Fruit fly (Drosophila melanogaster) whole organism, prepupa: Measurements from ENCODE around the gene CG44426.

Experiments
- CG15336 ChIP-seq: fragments of 200-800 bp; sonication (Bioruptor generic); IDR thresholded peaks from 2 replicates; pipeline ENCODE4 v1.3.6; 2022; ENCODE audit warnings: missing biosample characterization, missing genetic modification characterization
- CG16779 ChIP-seq: fragments of 200-800 bp; sonication (Bioruptor generic); optimal IDR thresholded peaks from 3 replicates; lab custom pipeline; 2017; ENCODE audit warnings: missing biosample characterization, mild to moderate bottlenecking, missing genetic modification characterization
- CG4318 ChIP-seq: fragments of 200-800 bp; sonication (Bioruptor generic); optimal IDR thresholded peaks from 3 replicates; lab custom pipeline; 2017; ENCODE audit warnings: missing biosample characterization, mild to moderate bottlenecking, missing genetic modification characterization
- CG6854 ChIP-seq: fragments of 200-800 bp; sonication (Bioruptor generic); optimal IDR thresholded peaks from 2 replicates; lab custom pipeline; 2017; ENCODE audit warnings: missing biosample characterization, mild to moderate bottlenecking, missing genetic modification characterization
- CG8632 ChIP-seq: fragments of 200-800 bp; sonication (Bioruptor generic); optimal IDR thresholded peaks from 3 replicates; lab custom pipeline; 2016; ENCODE audit warnings: missing biosample characterization, missing genetic modification characterization
- spab ChIP-seq: fragments of 200-800 bp; sonication (Bioruptor generic); optimal IDR thresholded peaks from 2 replicates; lab custom pipeline; 2017; ENCODE audit warnings: missing biosample characterization, mild to moderate bottlenecking, missing genetic modification characterization, missing genetic modification reagents

DNA sequence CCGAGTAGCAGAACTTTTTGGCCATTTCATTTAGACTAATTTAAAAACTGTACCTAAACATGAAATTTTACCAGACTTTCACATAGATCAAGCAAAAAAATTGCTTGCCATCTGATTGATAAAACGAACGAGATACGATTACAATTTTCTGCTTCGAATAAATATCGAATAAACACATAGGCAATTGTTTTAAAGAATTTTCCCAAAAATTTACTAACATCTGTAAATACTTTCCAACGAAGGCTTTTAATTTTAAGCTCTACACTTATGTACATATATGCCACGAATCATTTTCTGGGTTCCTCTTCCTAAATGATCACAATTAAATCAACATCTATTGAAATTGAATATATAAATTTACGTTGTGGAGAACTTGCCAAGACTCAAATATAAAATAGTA is 44.6 kb upstream of the CG44426 start, which contains the start of gene CG11227:
- TF ChIP-seq CG15336 (GFP tag; lab: Robert Waterston, UW) = no peak
- no peak for TF ChIP-seq CG8632
- TF ChIP-seq spab = no peak
- TF ChIP-seq CG4318 = no peak
- TF ChIP-seq CG16779 = no peak
- TF ChIP-seq CG6854 (GFP tag; lab: Kevin White, UChicago) = no peak
